Worm (Caenorhabditis elegans) whole organism, L2 larva: ENCODE results near the gene F38C2.1.

ENCODE experiments used
- aly-2 ChIP-seq: fragments of 150-350 bp; optimal IDR thresholded peaks from 2 replicates; lab custom pipeline; 2014; ENCODE audit warnings: missing biosample characterization, missing genetic modification characterization
- elt-3 ChIP-seq: sonication (generic microtip); optimal IDR thresholded peaks from 2 replicates; lab custom pipeline; 2017; ENCODE audit warnings: missing biosample characterization, missing genetic modification characterization
- lin-11 ChIP-seq: fragments of 150-350 bp; sonication (generic microtip); optimal IDR thresholded peaks from 2 replicates; lab custom pipeline; 2014; ENCODE audit warnings: missing biosample characterization, missing genetic modification characterization, inconsistent platforms, mixed read lengths
- lin-13 ChIP-seq: fragments of 150-350 bp; optimal IDR thresholded peaks from 2 replicates; lab custom pipeline; 2014; ENCODE audit warnings: missing biosample characterization, missing genetic modification reagents, missing genetic modification characterization
- nhr-11 ChIP-seq: fragments of 150-350 bp; optimal IDR thresholded peaks from 2 replicates; lab custom pipeline; 2014; ENCODE audit warnings: missing biosample characterization, missing genetic modification characterization
- nhr-12 ChIP-seq: fragments of 150-350 bp; optimal IDR thresholded peaks from 2 replicates; lab custom pipeline; 2014; ENCODE audit warnings: missing biosample characterization, missing genetic modification characterization
- unc-39 ChIP-seq: fragments of 150-350 bp; optimal IDR thresholded peaks from 2 replicates; lab custom pipeline; 2014; ENCODE audit warnings: missing biosample characterization, missing genetic modification characterization

DNA sequence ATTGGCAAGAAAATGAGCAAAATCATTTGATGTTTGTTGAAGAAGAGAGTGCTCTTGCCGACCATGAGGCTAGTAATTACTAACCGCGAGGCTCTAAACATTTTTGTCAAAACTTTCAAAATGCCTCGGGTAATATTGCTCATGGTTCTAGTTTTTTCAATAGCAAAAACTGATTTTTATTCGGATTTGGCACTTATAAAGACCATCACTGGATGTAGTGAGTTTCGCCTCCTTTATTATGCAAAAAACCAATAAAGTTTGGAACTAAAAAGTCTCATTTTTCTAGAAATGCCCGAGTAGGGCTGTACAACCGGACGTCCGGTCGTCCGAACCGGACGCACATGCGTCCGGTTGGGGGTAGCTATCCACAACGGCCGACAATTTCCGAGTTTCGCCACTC is 14.2 kb upstream of the F38C2.1 start, which contains the start of the genes hpa-1 and irld-39:
- no peak for TF ChIP-seq nhr-12 (tag; lab: Kevin White, UChicago)
- TF ChIP-seq elt-3 (tag; lab: Kevin White, UChicago) = no peak
- TF ChIP-seq lin-13 (GFP tag; lab: Kevin White, UChicago) = no peak
- TF ChIP-seq nhr-11 (tag; lab: Kevin White, UChicago) = no peak
- no peak for TF ChIP-seq aly-2 (tag; lab: Kevin White, UChicago)
- TF ChIP-seq unc-39 = no peak
- TF ChIP-seq lin-11 (tag; lab: Kevin White, UChicago) = no peak
